Fruit fly (Drosophila melanogaster) whole organism, embryonic: ENCODE data around the gene CG34310.
A peak's percentile ranks its signal among the peaks of the same experiment; 100 is the strongest.

Experiments
- Aef1 ChIP-seq: fragments of 200-800 bp; sonication (Bioruptor generic); IDR thresholded peaks from 3 replicates; pipeline ENCODE4 v1.3.6; 2022; ENCODE audit warnings: missing biosample characterization, missing genetic modification characterization
- Atf3 ChIP-seq: fragments of 200-800 bp; sonication (Bioruptor generic); optimal IDR thresholded peaks from 3 replicates; lab custom pipeline; 2016; ENCODE audit warnings: missing biosample characterization, missing genetic modification characterization
- Bgb ChIP-seq: fragments of 200-800 bp; sonication (Bioruptor generic); IDR thresholded peaks from 2 replicates; pipeline ENCODE4 v1.3.6; 2022; ENCODE audit warnings: missing biosample characterization, missing genetic modification characterization; ENCODE audit not compliant: partially characterized antibody
- BtbVII ChIP-seq: fragments of 200-800 bp; sonication (Bioruptor generic); optimal IDR thresholded peaks from 3 replicates; lab custom pipeline; 2017; ENCODE audit warnings: missing biosample characterization, mild to moderate bottlenecking, missing genetic modification characterization
- CG12071 ChIP-seq: fragments of 200-800 bp; sonication (Bioruptor generic); optimal IDR thresholded peaks from 3 replicates; lab custom pipeline; 2018; ENCODE audit warnings: missing biosample characterization, mild to moderate bottlenecking, missing genetic modification characterization
- CG12659 ChIP-seq: fragments of 200-800 bp; sonication (Bioruptor generic); optimal IDR thresholded peaks from 3 replicates; lab custom pipeline; 2017; ENCODE audit warnings: mild to moderate bottlenecking, missing biosample characterization, missing genetic modification reagents, missing genetic modification characterization
- CG13296 ChIP-seq: fragments of 200-800 bp; sonication (Bioruptor generic); optimal IDR thresholded peaks from 3 replicates; lab custom pipeline; 2018; ENCODE audit warnings: missing biosample characterization, mild to moderate bottlenecking, missing genetic modification characterization
- CG1529 ChIP-seq: fragments of 200-800 bp; sonication (Bioruptor generic); optimal IDR thresholded peaks from 3 replicates; lab custom pipeline; 2018; ENCODE audit warnings: missing biosample characterization, missing genetic modification characterization
- CG1602 ChIP-seq: fragments of 200-800 bp; sonication (Bioruptor generic); optimal IDR thresholded peaks from 3 replicates; lab custom pipeline; 2016; ENCODE audit warnings: missing biosample characterization, missing genetic modification characterization
- CG1603 ChIP-seq: fragments of 200-800 bp; sonication (Bioruptor generic); optimal IDR thresholded peaks from 2 replicates; lab custom pipeline; 2019; ENCODE audit warnings: missing biosample characterization, mild to moderate bottlenecking, missing genetic modification characterization, moderate library complexity
- CG17186 ChIP-seq: fragments of 200-800 bp; sonication (Bioruptor generic); optimal IDR thresholded peaks from 3 replicates; lab custom pipeline; 2017; ENCODE audit warnings: missing biosample characterization, missing genetic modification reagents, missing genetic modification characterization
- CG2202 ChIP-seq: fragments of 200-800 bp; sonication (Bioruptor generic); optimal IDR thresholded peaks from 2 replicates; lab custom pipeline; 2018; ENCODE audit warnings: missing biosample characterization, mild to moderate bottlenecking, missing genetic modification characterization
- CG32767 ChIP-seq: fragments of 200-800 bp; sonication (Bioruptor generic); IDR thresholded peaks from 2 replicates; pipeline ENCODE4 v1.3.6; 2022; ENCODE audit warnings: missing biosample characterization, missing genetic modification characterization
- CG34422 ChIP-seq: fragments of 200-800 bp; sonication (Bioruptor generic); IDR thresholded peaks from 3 replicates; pipeline ENCODE4 v1.3.6; 2022; ENCODE audit warnings: missing biosample characterization, missing genetic modification characterization
- CG43689 ChIP-seq: fragments of 200-800 bp; sonication (Bioruptor generic); IDR thresholded peaks from 2 replicates; pipeline ENCODE4 v1.3.6; 2022; ENCODE audit warnings: missing biosample characterization, missing genetic modification characterization
- CG7556 ChIP-seq: fragments of 200-800 bp; sonication (Bioruptor generic); optimal IDR thresholded peaks from 2 replicates; lab custom pipeline; 2017; ENCODE audit warnings: missing biosample characterization, mild to moderate bottlenecking, missing genetic modification characterization
- CG9817 ChIP-seq: fragments of 200-800 bp; sonication (Bioruptor generic); optimal IDR thresholded peaks from 2 replicates; lab custom pipeline; 2018; ENCODE audit warnings: missing biosample characterization, mild to moderate bottlenecking, missing genetic modification characterization, moderate library complexity
- Dek ChIP-seq: fragments of 200-800 bp; sonication (Bioruptor generic); optimal IDR thresholded peaks from 3 replicates; lab custom pipeline; 2019; ENCODE audit warnings: missing biosample characterization, mild to moderate bottlenecking, missing genetic modification characterization, moderate library complexity
- Doc3 ChIP-seq: fragments of 200-800 bp; sonication (Bioruptor generic); IDR thresholded peaks from 3 replicates; pipeline ENCODE4 v1.3.6; 2022; ENCODE audit warnings: missing biosample characterization, missing genetic modification characterization; ENCODE audit not compliant: partially characterized antibody
- Eip74EF ChIP-seq, 2 experiments: fragments of 200-800 bp in 1 of 2; fragments of >200 bp in 1 of 2; sonication (Bioruptor generic) in 1 of 2; optimal IDR thresholded peaks; 2 replicates each; lab custom pipeline; 2017 to 2019; ENCODE audit warnings: missing biosample characterization in 2 of 2, missing genetic modification characterization in 2 of 2, mild to moderate bottlenecking in 1 of 2, moderate library complexity in 1 of 2
- Fer3 ChIP-seq: fragments of 200-800 bp; sonication (Bioruptor generic); optimal IDR thresholded peaks from 2 replicates; lab custom pipeline; 2018; ENCODE audit warnings: missing biosample characterization, mild to moderate bottlenecking, missing genetic modification characterization, moderate library complexity
- H15 ChIP-seq: fragments of 200-800 bp; sonication (Bioruptor generic); IDR thresholded peaks from 3 replicates; pipeline ENCODE4 v1.3.6; 2022; ENCODE audit warnings: missing biosample characterization, missing genetic modification characterization
- Lim3 ChIP-seq: fragments of 200-800 bp; sonication (Bioruptor generic); IDR thresholded peaks from 2 replicates; pipeline ENCODE4 v1.3.6; 2022; ENCODE audit warnings: missing biosample characterization, missing genetic modification characterization
- Lpt ChIP-seq: fragments of >200 bp; optimal IDR thresholded peaks from 2 replicates; lab custom pipeline; 2018; ENCODE audit warnings: missing biosample characterization, missing genetic modification characterization
- Myb ChIP-seq: fragments of 200-800 bp; sonication (Bioruptor generic); optimal IDR thresholded peaks from 2 replicates; lab custom pipeline; 2016; ENCODE audit warnings: missing biosample characterization, missing genetic modification characterization
- NC2α ChIP-seq: fragments of 200-800 bp; sonication (Bioruptor generic); optimal IDR thresholded peaks from 2 replicates; lab custom pipeline; 2016; ENCODE audit warnings: missing biosample characterization, missing genetic modification characterization
- NK7.1 ChIP-seq: fragments of 200-800 bp; sonication (Bioruptor generic); optimal IDR thresholded peaks from 3 replicates; lab custom pipeline; 2016; ENCODE audit warnings: missing biosample characterization, missing genetic modification characterization
- Nf-YA ChIP-seq: fragments of 200-800 bp; sonication (Bioruptor generic); IDR thresholded peaks from 2 replicates; pipeline ENCODE4 v1.3.6; 2022; ENCODE audit warnings: missing biosample characterization, missing genetic modification characterization
- Oli ChIP-seq: fragments of 200-800 bp; sonication (Bioruptor generic); optimal IDR thresholded peaks from 2 replicates; lab custom pipeline; 2018; ENCODE audit warnings: missing biosample characterization, mild to moderate bottlenecking, missing genetic modification characterization, moderate library complexity
- Ravus ChIP-seq: fragments of 200-800 bp; sonication (Bioruptor generic); IDR thresholded peaks from 2 replicates; pipeline ENCODE4 v1.3.6; 2022; ENCODE audit warnings: missing biosample characterization, missing genetic modification characterization
- Six4 ChIP-seq: fragments of 200-800 bp; sonication (Bioruptor generic); optimal IDR thresholded peaks from 2 replicates; lab custom pipeline; 2016; ENCODE audit warnings: missing biosample characterization, missing genetic modification characterization
- Ssrp ChIP-seq: fragments of 200-800 bp; sonication (Bioruptor generic); optimal IDR thresholded peaks from 2 replicates; lab custom pipeline; 2018; ENCODE audit warnings: missing biosample characterization, mild to moderate bottlenecking, missing genetic modification characterization, moderate library complexity
- ab ChIP-seq: fragments of 200-800 bp; sonication (Bioruptor generic); optimal IDR thresholded peaks from 2 replicates; lab custom pipeline; 2016; ENCODE audit warnings: missing biosample characterization, missing genetic modification characterization
- ac ChIP-seq: fragments of 200-800 bp; sonication (Bioruptor generic); optimal IDR thresholded peaks from 3 replicates; lab custom pipeline; 2017; ENCODE audit warnings: missing biosample characterization, mild to moderate bottlenecking, missing genetic modification characterization
- ash1 ChIP-seq: fragments of 200-800 bp; sonication (Bioruptor generic); optimal IDR thresholded peaks from 2 replicates; lab custom pipeline; 2018; ENCODE audit warnings: missing biosample characterization, mild to moderate bottlenecking, missing genetic modification characterization
- chinmo ChIP-seq: fragments of 200-800 bp; sonication (Bioruptor generic); IDR thresholded peaks from 4 replicates; pipeline ENCODE4 v1.3.6; 2022; ENCODE audit warnings: missing biosample characterization, missing genetic modification characterization; ENCODE audit not compliant: partially characterized antibody
- crol ChIP-seq: fragments of 200-800 bp; sonication (Bioruptor generic); IDR thresholded peaks from 2 replicates; pipeline ENCODE4 v1.3.6; 2022; ENCODE audit warnings: missing biosample characterization, missing genetic modification characterization
- disco-r ChIP-seq: fragments of 200-800 bp; sonication (Bioruptor generic); optimal IDR thresholded peaks from 2 replicates; lab custom pipeline; 2016; ENCODE audit warnings: missing biosample characterization, missing genetic modification characterization
- emc ChIP-seq: fragments of 200-800 bp; sonication (Bioruptor generic); optimal IDR thresholded peaks from 2 replicates; lab custom pipeline; 2016; ENCODE audit warnings: missing biosample characterization, missing genetic modification characterization
- esg ChIP-seq: fragments of 200-800 bp; sonication (Bioruptor generic); conservative IDR thresholded peaks from 2 replicates; pipeline ENCODE4 v1.3.6; 2022; ENCODE audit warnings: missing biosample characterization, missing genetic modification characterization
- fd102C ChIP-seq: fragments of 200-800 bp; sonication (Bioruptor generic); optimal IDR thresholded peaks from 2 replicates; lab custom pipeline; 2018; ENCODE audit warnings: missing biosample characterization, mild to moderate bottlenecking, missing genetic modification characterization, moderate library complexity
- fru ChIP-seq: fragments of >200 bp; optimal IDR thresholded peaks from 2 replicates; lab custom pipeline; 2017
- fu2 ChIP-seq: fragments of 200-800 bp; sonication (Bioruptor generic); optimal IDR thresholded peaks from 2 replicates; lab custom pipeline; 2016; ENCODE audit warnings: missing biosample characterization, missing genetic modification characterization
- grau ChIP-seq: fragments of 200-800 bp; optimal IDR thresholded peaks from 3 replicates; lab custom pipeline; 2019; ENCODE audit warnings: missing biosample characterization, mild to moderate bottlenecking, missing genetic modification characterization, moderate library complexity
- grn ChIP-seq: fragments of 200-800 bp; sonication (Bioruptor generic); optimal IDR thresholded peaks from 3 replicates; lab custom pipeline; 2017; ENCODE audit warnings: missing biosample characterization, missing genetic modification characterization
- hb ChIP-seq: fragments of 200-800 bp; sonication (Bioruptor generic); IDR thresholded peaks from 3 replicates; pipeline ENCODE4 v1.3.6; 2022; ENCODE audit warnings: missing biosample characterization, missing genetic modification characterization; ENCODE audit not compliant: partially characterized antibody
- odd ChIP-seq: fragments of 200-800 bp; sonication (Bioruptor generic); optimal IDR thresholded peaks from 2 replicates; lab custom pipeline; 2017; ENCODE audit warnings: missing biosample characterization, mild to moderate bottlenecking, missing genetic modification characterization
- sd ChIP-seq: fragments of 200-800 bp; sonication (Bioruptor generic); optimal IDR thresholded peaks from 3 replicates; lab custom pipeline; 2018; ENCODE audit warnings: missing biosample characterization, mild to moderate bottlenecking, missing genetic modification characterization, moderate library complexity
- shn ChIP-seq: fragments of 200-800 bp; sonication (Bioruptor generic); optimal IDR thresholded peaks from 3 replicates; lab custom pipeline; 2016; ENCODE audit warnings: missing biosample characterization, missing genetic modification characterization
- sisA ChIP-seq: fragments of 200-800 bp; sonication (Bioruptor generic); IDR thresholded peaks from 2 replicates; pipeline ENCODE4 v1.3.6; 2022; ENCODE audit warnings: missing biosample characterization, missing genetic modification characterization
- slou ChIP-seq: fragments of 200-800 bp; sonication (Bioruptor generic); optimal IDR thresholded peaks from 3 replicates; lab custom pipeline; 2016; ENCODE audit warnings: missing biosample characterization, missing genetic modification characterization
- ttk ChIP-seq: fragments of 200-800 bp; sonication (Bioruptor generic); IDR thresholded peaks from 2 replicates; pipeline ENCODE4 v2.1.2; 2022; ENCODE audit warnings: missing biosample characterization, missing genetic modification characterization

The CG34310 gene

DNA sequence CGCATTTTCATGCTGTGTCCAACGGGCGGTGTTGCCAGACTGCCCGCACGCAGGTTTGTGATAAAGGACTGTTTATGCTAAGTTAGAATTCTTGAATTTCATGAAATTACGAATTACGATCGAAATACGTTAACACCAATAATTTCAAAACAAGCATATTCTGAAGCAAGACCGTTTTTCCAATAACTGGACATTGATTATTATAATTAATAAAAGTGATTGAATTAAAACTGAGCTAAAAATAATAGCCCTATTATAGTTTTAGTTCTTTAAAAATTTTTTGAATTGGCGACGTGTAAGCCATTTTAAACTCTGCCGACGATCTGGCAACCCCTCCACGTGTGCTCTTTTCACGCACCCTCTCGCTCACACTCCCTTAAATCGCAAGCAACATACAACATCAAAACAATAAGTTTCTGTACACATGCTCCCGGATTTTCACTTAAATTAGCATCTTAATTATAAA, 15.3 kb upstream of the CG34310 start (continued):
- TF ChIP-seq Eip74EF (GFP tag; optimal IDR thresholded peaks at IDR 0.05; lab: Kevin White, UChicago) (peak in 1 of 2 experiments; percentile 92), odd (GFP tag; lab: Kevin White, UChicago) (peak; percentile 94), grau (peak; percentile 96), disco-r (GFP tag; lab: Kevin White, UChicago) (peak; percentile 75), CG32767 (GFP tag; lab: Robert Waterston, UW) (peak; percentile 93), NC2α (GFP tag; lab: Kevin White, UChicago) (peak; percentile 82), Ssrp (tag; lab: Kevin White, UChicago) (peak; percentile 96), Fer3 (tag; lab: Kevin White, UChicago) (peak; percentile 95), Doc3 (GFP tag; lab: Robert Waterston, UW) (no peak), CG43689 (GFP tag; lab: Robert Waterston, UW) (peak; percentile 84), sisA (GFP tag; lab: Robert Waterston, UW) (peak; percentile 88), ash1 (GFP tag; lab: Kevin White, UChicago) (peak; percentile 65), CG1603 (peak; percentile 82), Ravus (peak; percentile 74), Myb (GFP tag; lab: Kevin White, UChicago) (peak; percentile 72), slou (peak; percentile 91), sd (peak; percentile 87), shn (peak; percentile 87), Nf-YA (GFP tag; lab: Robert Waterston, UW) (peak; percentile 65), emc (peak; percentile 86), Lpt (GFP tag; lab: Kevin White, UChicago) (no peak), chinmo (GFP tag; lab: Robert Waterston, UW) (no peak), CG2202 (tag; lab: Kevin White, UChicago) (peak; percentile 84), CG1529 (GFP tag; lab: Kevin White, UChicago) (peak; percentile 89), crol (GFP tag; lab: Robert Waterston, UW) (peak; percentile 48), NK7.1 (peak; percentile 70), Oli (peak; percentile 96), ab (GFP tag; lab: Kevin White, UChicago) (peak; percentile 67), ac (GFP tag; lab: Kevin White, UChicago) (peak; percentile 78), CG34422 (peak; percentile 92), CG12659 (GFP tag; lab: Kevin White, UChicago) (peak; percentile 98), CG13296 (GFP tag; lab: Kevin White, UChicago) (peak; percentile 97), Six4 (peak; percentile 93), Lim3 (peak; percentile 82), fu2 (GFP tag; lab: Kevin White, UChicago) (peak; percentile 91), CG17186 (GFP tag; lab: Kevin White, UChicago) (peak; percentile 85), CG12071 (GFP tag; lab: Kevin White, UChicago) (peak; percentile 85), grn (GFP tag; lab: Kevin White, UChicago) (peak; percentile 79)

dm6 chr2L:6649085-6649754, 14.2 kb upstream of the CG34310 start, which contains the start of the genes CG31635 and Tango1:
TSS of gene CG31635 (minus strand) at chr2L:6649114.
TSS of gene Tango1 (plus strand) at chr2L:6649388.
- TF ChIP-seq H15 (GFP tag; lab: Robert Waterston, UW) = no peak
- no peak for TF ChIP-seq Atf3
- TF ChIP-seq CG9817 (tag; lab: Kevin White, UChicago) = no peak
- no peak for TF ChIP-seq Dek (tag; lab: Kevin White, UChicago)
- no peak for TF ChIP-seq CG7556
- no peak for TF ChIP-seq ttk (GFP tag; lab: Robert Waterston, UW)
- no peak for TF ChIP-seq fd102C (GFP tag; lab: Kevin White, UChicago)
- no peak for TF ChIP-seq Bgb (GFP tag; lab: Robert Waterston, UW)
- no peak for TF ChIP-seq hb (GFP tag; lab: Robert Waterston, UW)
- no peak for TF ChIP-seq CG1602 (GFP tag; lab: Kevin White, UChicago)
- no peak for TF ChIP-seq esg (GFP tag; lab: Robert Waterston, UW)
- peak; percentile 26; the same call in 1 of the 3 replicates for TF ChIP-seq Aef1 (GFP tag; lab: Robert Waterston, UW)
- TF ChIP-seq BtbVII (GFP tag; lab: Kevin White, UChicago) = no peak
- TF ChIP-seq fru (lab: Kevin White, UChicago) = no peak
